Fruit fly (Drosophila melanogaster) whole organism, embryonic: ENCODE results near the gene CG10638.

ENCODE experiments used
- Ada2b ChIP-seq: fragments of 200-800 bp; sonication (Bioruptor generic); IDR thresholded peaks from 2 replicates; pipeline ENCODE4 v1.3.6; 2022; ENCODE audit warnings: missing biosample characterization, missing genetic modification characterization
- Atf-2 ChIP-seq: fragments of 200-800 bp; sonication (Bioruptor generic); optimal IDR thresholded peaks from 2 replicates; lab custom pipeline; 2016; ENCODE audit warnings: missing biosample characterization, missing genetic modification characterization
- Blimp-1 ChIP-seq: fragments of 200-800 bp; sonication (Bioruptor generic); optimal IDR thresholded peaks from 3 replicates; lab custom pipeline; 2018; ENCODE audit warnings: missing biosample characterization, missing genetic modification characterization, mild to moderate bottlenecking, moderate library complexity, missing genetic modification reagents
- CG10979 ChIP-seq: fragments of 200-800 bp; sonication (Bioruptor generic); optimal IDR thresholded peaks from 2 replicates; lab custom pipeline; 2018; ENCODE audit warnings: missing biosample characterization, mild to moderate bottlenecking, missing genetic modification characterization, moderate library complexity
- CG11398 ChIP-seq: fragments of 200-800 bp; sonication (Bioruptor generic); optimal IDR thresholded peaks from 2 replicates; lab custom pipeline; 2016; ENCODE audit warnings: missing biosample characterization, missing genetic modification characterization
- CG11560 ChIP-seq: fragments of 200-800 bp; sonication (Bioruptor generic); IDR thresholded peaks from 3 replicates; pipeline ENCODE4 v1.3.6; 2022; ENCODE audit warnings: missing biosample characterization, missing genetic modification characterization
- CG13296 ChIP-seq: fragments of 200-800 bp; sonication (Bioruptor generic); optimal IDR thresholded peaks from 3 replicates; lab custom pipeline; 2018; ENCODE audit warnings: missing biosample characterization, mild to moderate bottlenecking, missing genetic modification characterization
- CG15479 ChIP-seq: fragments of 200-800 bp; sonication (Bioruptor generic); optimal IDR thresholded peaks from 3 replicates; lab custom pipeline; 2019; ENCODE audit warnings: missing biosample characterization, mild to moderate bottlenecking, missing genetic modification characterization, moderate library complexity
- CG15514 ChIP-seq: fragments of 200-800 bp; sonication (Bioruptor generic); optimal IDR thresholded peaks from 3 replicates; lab custom pipeline; 2017; ENCODE audit warnings: missing biosample characterization, missing genetic modification characterization, mild to moderate bottlenecking, moderate library complexity, missing genetic modification reagents
- CG16779 ChIP-seq: fragments of 200-800 bp; sonication (Bioruptor generic); IDR thresholded peaks from 2 replicates; pipeline ENCODE4 v1.3.6; 2022; ENCODE audit warnings: missing biosample characterization, missing genetic modification characterization
- CG1792 ChIP-seq: fragments of 200-800 bp; sonication (Bioruptor generic); optimal IDR thresholded peaks from 2 replicates; lab custom pipeline; 2016; ENCODE audit warnings: missing biosample characterization, missing genetic modification characterization
- CG2202 ChIP-seq: fragments of 200-800 bp; sonication (Bioruptor generic); optimal IDR thresholded peaks from 2 replicates; lab custom pipeline; 2018; ENCODE audit warnings: missing biosample characterization, mild to moderate bottlenecking, missing genetic modification characterization
- CG30403 ChIP-seq: fragments of 200-800 bp; sonication (Bioruptor generic); optimal IDR thresholded peaks from 3 replicates; lab custom pipeline; 2016; ENCODE audit warnings: missing biosample characterization, missing genetic modification characterization
- CG31388 ChIP-seq: fragments of 200-800 bp; sonication (Bioruptor generic); optimal IDR thresholded peaks from 2 replicates; lab custom pipeline; 2016; ENCODE audit warnings: missing biosample characterization, missing genetic modification characterization
- CG34224 ChIP-seq: fragments of 200-800 bp; sonication (Bioruptor generic); IDR thresholded peaks from 3 replicates; pipeline ENCODE4 v1.3.6; 2022; ENCODE audit warnings: missing biosample characterization, missing genetic modification characterization; ENCODE audit not compliant: partially characterized antibody
- CG4282 ChIP-seq: fragments of 200-800 bp; sonication (Bioruptor generic); optimal IDR thresholded peaks from 2 replicates; lab custom pipeline; 2016; ENCODE audit warnings: missing biosample characterization, missing genetic modification characterization
- CG4360 ChIP-seq: fragments of 200-800 bp; sonication (Bioruptor generic); IDR thresholded peaks from 2 replicates; pipeline ENCODE4 v1.3.6; 2022; ENCODE audit warnings: missing biosample characterization, missing genetic modification characterization
- CG6689 ChIP-seq: fragments of 200-800 bp; sonication (Bioruptor generic); IDR thresholded peaks from 2 replicates; pipeline ENCODE4 v1.3.6; 2022; ENCODE audit warnings: missing biosample characterization, missing genetic modification characterization
- CG6791 ChIP-seq: fragments of 200-800 bp; sonication (Bioruptor generic); IDR thresholded peaks from 3 replicates; pipeline ENCODE4 v1.3.6; 2022; ENCODE audit warnings: missing biosample characterization, missing genetic modification characterization; ENCODE audit not compliant: partially characterized antibody
- CG7357 ChIP-seq: fragments of 200-800 bp; sonication (Bioruptor generic); IDR thresholded peaks from 3 replicates; pipeline ENCODE4 v1.3.6; 2022; ENCODE audit warnings: missing biosample characterization, missing genetic modification characterization
- CG8290 ChIP-seq, 3 experiments: fragments of 200-800 bp; sonication (Bioruptor generic); optimal IDR thresholded peaks; 2 replicates each; lab custom pipeline; 2016 to 2019; ENCODE audit warnings: missing biosample characterization in 3 of 3, missing genetic modification characterization in 3 of 3, mild to moderate bottlenecking in 2 of 3, moderate library complexity in 1 of 3
- CG9727 ChIP-seq: fragments of 200-800 bp; sonication (Bioruptor generic); optimal IDR thresholded peaks from 3 replicates; lab custom pipeline; 2017; ENCODE audit warnings: missing biosample characterization, mild to moderate bottlenecking, missing genetic modification characterization
- CG9932 ChIP-seq: fragments of 200-800 bp; sonication (Bioruptor generic); IDR thresholded peaks from 2 replicates; pipeline ENCODE4 v1.3.6; 2022; ENCODE audit warnings: missing biosample characterization, missing genetic modification characterization
- CoRest ChIP-seq: fragments of 200-800 bp; sonication (Bioruptor generic); optimal IDR thresholded peaks from 3 replicates; lab custom pipeline; 2018; ENCODE audit warnings: missing biosample characterization, mild to moderate bottlenecking, missing genetic modification characterization, moderate library complexity
- Gsc ChIP-seq: fragments of 200-800 bp; sonication (Bioruptor generic); IDR thresholded peaks from 2 replicates; pipeline ENCODE4 v1.3.6; 2022; ENCODE audit warnings: missing biosample characterization, missing genetic modification characterization
- HLH4C ChIP-seq: fragments of 200-800 bp; sonication (Bioruptor generic); IDR thresholded peaks from 3 replicates; pipeline ENCODE4 v1.3.6; 2022; ENCODE audit warnings: missing biosample characterization, missing genetic modification characterization; ENCODE audit not compliant: partially characterized antibody
- HLH54F ChIP-seq: fragments of 200-800 bp; sonication (Bioruptor generic); optimal IDR thresholded peaks from 3 replicates; lab custom pipeline; 2016; ENCODE audit warnings: missing biosample characterization, missing genetic modification characterization
- Lhr ChIP-seq: fragments of 200-800 bp; sonication (Bioruptor generic); optimal IDR thresholded peaks from 3 replicates; lab custom pipeline; 2017; ENCODE audit warnings: mild to moderate bottlenecking, missing biosample characterization, missing genetic modification reagents, missing genetic modification characterization
- Neu2 ChIP-seq: fragments of 200-800 bp; sonication (Bioruptor generic); optimal IDR thresholded peaks from 3 replicates; lab custom pipeline; 2016; ENCODE audit warnings: missing biosample characterization, missing genetic modification characterization, borderline replicate concordance
- Poxn ChIP-seq: fragments of 200-800 bp; sonication (Bioruptor generic); IDR thresholded peaks from 2 replicates; pipeline ENCODE4 v1.3.6; 2022; ENCODE audit warnings: missing biosample characterization, missing genetic modification characterization
- Taf1 ChIP-seq: fragments of 200-800 bp; sonication (Bioruptor generic); IDR thresholded peaks from 2 replicates; pipeline ENCODE4 v1.3.6; 2022; ENCODE audit warnings: missing biosample characterization, missing genetic modification characterization
- YL-1 ChIP-seq: fragments of 200-800 bp; sonication (Bioruptor generic); optimal IDR thresholded peaks from 3 replicates; lab custom pipeline; 2017; ENCODE audit warnings: missing biosample characterization, mild to moderate bottlenecking, missing genetic modification characterization
- ac ChIP-seq: fragments of 200-800 bp; sonication (Bioruptor generic); optimal IDR thresholded peaks from 3 replicates; lab custom pipeline; 2017; ENCODE audit warnings: missing biosample characterization, mild to moderate bottlenecking, missing genetic modification characterization
- ash1 ChIP-seq: fragments of 200-800 bp; sonication (Bioruptor generic); optimal IDR thresholded peaks from 2 replicates; lab custom pipeline; 2018; ENCODE audit warnings: missing biosample characterization, mild to moderate bottlenecking, missing genetic modification characterization
- bigmax ChIP-seq: fragments of 200-800 bp; sonication (Bioruptor generic); optimal IDR thresholded peaks from 2 replicates; lab custom pipeline; 2018; ENCODE audit warnings: missing biosample characterization, mild to moderate bottlenecking, missing genetic modification characterization
- crc ChIP-seq: fragments of 200-800 bp; sonication (Bioruptor generic); optimal IDR thresholded peaks from 2 replicates; lab custom pipeline; 2016; ENCODE audit warnings: missing biosample characterization, missing genetic modification characterization
- ftz-f1 ChIP-seq: fragments of 200-800 bp; sonication (Bioruptor generic); optimal IDR thresholded peaks from 2 replicates; lab custom pipeline; 2016; ENCODE audit warnings: missing biosample characterization, missing genetic modification characterization
- grau ChIP-seq: fragments of 200-800 bp; optimal IDR thresholded peaks from 3 replicates; lab custom pipeline; 2019; ENCODE audit warnings: missing biosample characterization, mild to moderate bottlenecking, missing genetic modification characterization, moderate library complexity
- ham ChIP-seq: fragments of 200-800 bp; sonication (Bioruptor generic); IDR thresholded peaks from 2 replicates; pipeline ENCODE4 v1.3.6; 2022; ENCODE audit warnings: missing biosample characterization, missing genetic modification characterization
- kah ChIP-seq: fragments of 200-800 bp; sonication (Bioruptor generic); optimal IDR thresholded peaks from 2 replicates; lab custom pipeline; 2018; ENCODE audit warnings: missing biosample characterization, mild to moderate bottlenecking, missing genetic modification characterization
- kni ChIP-seq: fragments of 200-800 bp; sonication (Bioruptor generic); optimal IDR thresholded peaks from 3 replicates; lab custom pipeline; 2017; ENCODE audit warnings: mild to moderate bottlenecking, missing biosample characterization, missing genetic modification reagents, missing genetic modification characterization
- odd ChIP-seq: fragments of 200-800 bp; sonication (Bioruptor generic); optimal IDR thresholded peaks from 2 replicates; lab custom pipeline; 2017; ENCODE audit warnings: missing biosample characterization, mild to moderate bottlenecking, missing genetic modification characterization
- pan ChIP-seq, 4 experiments: fragments of >200 bp in 3 of 4; fragments of 200-800 bp in 1 of 4; sonication (Bioruptor generic) in 1 of 4; optimal IDR thresholded peaks in 3 of 4; IDR thresholded peaks in 1 of 4; 2 replicates each; pipeline versions ENCODE4 v1.3.6 to Lab custom; 2017 to 2022; ENCODE audit warnings: missing biosample characterization in 2 of 4, missing genetic modification characterization in 2 of 4, mixed read lengths in 1 of 4
- peb ChIP-seq: fragments of 200-800 bp; sonication (Bioruptor generic); IDR thresholded peaks from 2 replicates; pipeline ENCODE4 v1.3.6; 2022; ENCODE audit warnings: missing biosample characterization, missing genetic modification characterization
- pnt ChIP-seq: fragments of 200-800 bp; sonication (Bioruptor generic); optimal IDR thresholded peaks from 3 replicates; lab custom pipeline; 2016; ENCODE audit warnings: missing biosample characterization, missing genetic modification characterization
- repo ChIP-seq: fragments of 200-800 bp; sonication (Bioruptor generic); optimal IDR thresholded peaks from 2 replicates; lab custom pipeline; 2016; ENCODE audit warnings: missing biosample characterization, missing genetic modification characterization
- row ChIP-seq: fragments of 200-800 bp; sonication (Bioruptor generic); IDR thresholded peaks from 3 replicates; pipeline ENCODE4 v1.3.6; 2022; ENCODE audit warnings: missing biosample characterization, missing genetic modification characterization
- slbo ChIP-seq: fragments of 200-800 bp; sonication (Bioruptor generic); IDR thresholded peaks from 2 replicates; pipeline ENCODE4 v1.3.6; 2022; ENCODE audit warnings: missing biosample characterization, missing genetic modification characterization
- so ChIP-seq: fragments of 200-800 bp; sonication (Bioruptor generic); IDR thresholded peaks from 3 replicates; pipeline ENCODE4 v1.3.6; 2022; ENCODE audit warnings: missing biosample characterization, missing genetic modification characterization
- tx ChIP-seq: fragments of 200-800 bp; sonication (Bioruptor generic); optimal IDR thresholded peaks from 2 replicates; lab custom pipeline; 2016; ENCODE audit warnings: missing biosample characterization, missing genetic modification characterization

CG10638 gene

DNA sequence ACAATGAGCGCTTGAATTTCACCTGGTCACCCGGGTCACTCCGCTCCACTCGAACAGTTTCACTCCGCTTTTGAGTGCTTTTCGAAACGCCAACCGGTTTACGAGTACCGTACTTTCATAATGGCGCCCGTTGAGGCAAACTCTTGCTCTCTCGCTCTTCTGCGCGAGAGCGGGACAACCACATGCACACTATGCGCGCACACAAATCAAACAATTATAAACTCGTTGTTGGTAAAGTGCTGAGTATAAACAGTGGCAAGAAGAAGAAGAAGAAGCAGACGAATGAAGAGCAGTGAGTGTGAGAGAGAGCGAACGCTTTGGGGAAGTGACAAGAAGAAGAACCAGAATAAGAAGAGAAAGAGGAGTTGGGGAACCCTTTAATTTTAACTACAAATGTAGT lies 33.1 kb downstream of the CG10638 start, which contains the start of gene eyg (continued):
- 0 out of 2 replicates have a peak, but pooled peaks have one; percentile 18 for TF ChIP-seq CG9932
- peak; percentile 58; the same call in 2 of the 3 replicates for TF ChIP-seq CG6791 (GFP tag; lab: Robert Waterston, UW)
- TF ChIP-seq Poxn (GFP tag; lab: Robert Waterston, UW), result no peak
- TF ChIP-seq ham (GFP tag; lab: Robert Waterston, UW), result no peak
- no peak for TF ChIP-seq Taf1 (GFP tag; lab: Robert Waterston, UW)
- no peak for TF ChIP-seq ash1
- TF ChIP-seq ftz-f1 (GFP tag; lab: Kevin White, UChicago), result no peak
- TF ChIP-seq Ada2b (GFP tag; lab: Robert Waterston, UW), result no peak
- TF ChIP-seq CG15514, result peak; percentile 33
- TF ChIP-seq CG8290 (GFP tag; optimal IDR thresholded peaks at IDR 0.05; lab: Kevin White, UChicago), result peak; percentile 63
- no peak for TF ChIP-seq CG8290 (tag; optimal IDR thresholded peaks at IDR 0.05; lab: Kevin White, UChicago)
- peak; percentile 8 for TF ChIP-seq kah (GFP tag; lab: Kevin White, UChicago)
- TF ChIP-seq CG11560 (tag; lab: Robert Waterston, UW), result no peak
- TF ChIP-seq CoRest (tag; lab: Kevin White, UChicago), result peak; percentile 86
- TF ChIP-seq CG4360 (GFP tag; lab: Robert Waterston, UW), result no peak
- no peak for TF ChIP-seq CG16779
- TF ChIP-seq grau, result no peak
- no peak for TF ChIP-seq CG13296
- TF ChIP-seq odd (GFP tag; lab: Kevin White, UChicago), result no peak
- TF ChIP-seq CG1792 (GFP tag; lab: Kevin White, UChicago), result no peak
- no peak for TF ChIP-seq peb (GFP tag; lab: Robert Waterston, UW)
- no peak for TF ChIP-seq Neu2 (GFP tag; lab: Kevin White, UChicago)
- no peak for TF ChIP-seq CG6689
- peak; percentile 21 for TF ChIP-seq CG11398 (GFP tag; lab: Kevin White, UChicago)
- peak; percentile 18 for TF ChIP-seq tx
- peak; percentile 73 for TF ChIP-seq kni (GFP tag; lab: Kevin White, UChicago)
- no peak for TF ChIP-seq Atf-2 (GFP tag; lab: Kevin White, UChicago)
- TF ChIP-seq row (GFP tag; lab: Robert Waterston, UW), result no peak
- TF ChIP-seq CG7357, result no peak
- no peak for TF ChIP-seq YL-1 (GFP tag; lab: Kevin White, UChicago)
- no peak for TF ChIP-seq Lhr (GFP tag; lab: Kevin White, UChicago)
- TF ChIP-seq pan (optimal IDR thresholded peaks at IDR 0.05; lab: Kevin White, UChicago), result no peak
- peak in 1 of 2 experiments; percentile 39 for TF ChIP-seq pan (GFP tag; optimal IDR thresholded peaks at IDR 0.05 in 1 of 2, IDR thresholded peaks at IDR 0.05 in 1 of 2)
- peak; percentile 15 for TF ChIP-seq repo
- TF ChIP-seq so, result peak; percentile 25; the same call in 1 of the 3 replicates
- TF ChIP-seq crc (GFP tag; lab: Kevin White, UChicago), result no peak
- 0 out of 2 replicates have a peak, but pooled peaks have one; percentile 20 for TF ChIP-seq slbo (GFP tag; lab: Robert Waterston, UW)
- peak; percentile 26 for TF ChIP-seq Blimp-1 (GFP tag; lab: Kevin White, UChicago)
- TF ChIP-seq CG2202, result peak; percentile 48
- TF ChIP-seq CG30403 (GFP tag; lab: Kevin White, UChicago), result no peak
- no peak for TF ChIP-seq Gsc (GFP tag; lab: Robert Waterston, UW)
- TF ChIP-seq ac (GFP tag; lab: Kevin White, UChicago), result no peak
- TF ChIP-seq CG10979, result no peak
- no peak for TF ChIP-seq bigmax (GFP tag; lab: Kevin White, UChicago)
- TF ChIP-seq HLH54F (GFP tag; lab: Kevin White, UChicago), result no peak
- no peak for TF ChIP-seq CG4282 (GFP tag; lab: Kevin White, UChicago)
- TF ChIP-seq CG34224 (GFP tag; lab: Robert Waterston, UW), result peak; percentile 31; the same call in 1 of the 3 replicates
- TF ChIP-seq CG9727 (GFP tag; lab: Kevin White, UChicago), result no peak
- TF ChIP-seq CG31388 (GFP tag; lab: Kevin White, UChicago), result no peak
- peak; percentile 18 for TF ChIP-seq CG15479
- TF ChIP-seq pnt, result no peak
- TF ChIP-seq HLH4C, result peak; percentile 36; the same call in 1 of the 3 replicates
